Worm (Caenorhabditis elegans): ENCODE measurements around the gene glb-25.

Gene glb-25

DNA sequence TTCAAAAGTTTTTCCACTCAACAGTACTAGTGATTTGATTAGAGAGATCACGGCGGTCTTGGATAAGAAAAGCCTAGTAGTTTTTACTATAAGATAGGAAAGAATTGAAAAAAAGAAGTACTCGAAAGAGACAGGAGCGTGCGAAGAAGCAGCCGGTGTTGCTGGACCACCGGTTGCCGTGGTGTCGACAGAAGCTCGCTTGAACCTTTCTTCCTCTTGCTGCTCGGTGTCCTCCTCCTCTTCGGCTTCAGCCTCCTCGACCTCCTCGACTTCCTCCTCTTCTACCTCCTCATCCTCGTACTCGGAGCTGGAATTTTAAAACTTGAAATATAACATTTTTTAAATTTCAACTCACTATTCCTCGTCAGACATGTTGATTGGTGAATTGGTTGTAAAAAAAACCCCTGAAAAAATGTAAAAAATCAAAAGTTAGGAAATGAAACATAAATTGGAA lies 54.5 kb downstream of the glb-25 start, which contains the start of gene tnt-4:
Gene tnt-4 (minus strand): TSS at position 404 of the 454 bp plus-strand sequence.
- TF ChIP-seq ceh-62 (tag; optimal IDR thresholded peaks at IDR 0.05) (no peak), ZK546.5 (tag; optimal IDR thresholded peaks at IDR 0.05) (no peak), skn-1 (tag; optimal IDR thresholded peaks at IDR 0.05) (no peak), set-16 (GFP tag; IDR thresholded peaks at IDR 0.05) (peak; percentile 76), fos-1 (tag; optimal IDR thresholded peaks at IDR 0.05) (no peak)

ce11 chrV:1998358-1998757 lies 60.3 kb downstream of the glb-25 start:
- no peak for TF ChIP-seq nhr-6 (tag; optimal IDR thresholded peaks at IDR 0.05)
- TF ChIP-seq php-3 (GFP tag; IDR thresholded peaks at IDR 0.05) = peak; percentile 74
- peak; percentile 22 for TF ChIP-seq nhr-28 (tag; optimal IDR thresholded peaks at IDR 0.05)
- TF ChIP-seq daf-16 (GFP tag; optimal IDR thresholded peaks at IDR 0.05) = no peak
- peak; percentile 63 for TF ChIP-seq daf-16 (tag; optimal IDR thresholded peaks at IDR 0.05)

DNA sequence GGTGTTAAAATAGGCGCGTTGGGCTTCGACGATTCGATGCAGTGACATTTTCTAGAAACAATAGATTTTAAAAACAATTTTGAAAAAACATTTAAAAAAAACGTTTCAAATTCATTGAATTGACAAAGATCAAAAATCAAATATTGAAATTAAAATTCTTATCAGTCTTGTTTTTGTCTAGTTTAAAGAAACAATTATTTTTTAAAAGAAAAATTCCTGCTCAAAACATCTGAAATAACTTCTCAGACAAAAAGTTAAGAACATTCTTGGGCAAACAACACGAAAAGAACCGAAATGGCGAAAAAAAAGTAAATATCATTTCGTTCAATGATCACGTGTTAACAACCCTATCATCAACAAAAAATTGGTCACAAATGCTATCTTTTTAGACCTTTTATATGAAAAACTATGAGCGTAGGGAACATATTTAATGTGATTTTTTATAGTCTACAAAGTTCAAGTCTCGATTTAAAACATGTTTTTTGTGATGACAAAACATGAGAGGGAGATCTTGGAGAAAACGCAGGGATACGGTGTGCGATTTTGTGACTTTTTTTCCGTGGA lies 61.5 kb downstream of the glb-25 start, which contains the start of gene alh-5:
Gene alh-5 (minus strand): TSS at position 51 of the 564 bp plus-strand sequence.
- TF ChIP-seq dmd-6 (GFP tag; IDR thresholded peaks at IDR 0.05) (peak; percentile 35; the same call in 1 of the 2 replicates), aha-1 (tag) (peak; percentile 40), daf-16 (GFP tag; optimal IDR thresholded peaks at IDR 0.05) (no peak), daf-16 (tag; optimal IDR thresholded peaks at IDR 0.05) (peak; percentile 86), dmd-9 (GFP tag; IDR thresholded peaks at IDR 0.05) (no peak), dve-1 (tag; optimal IDR thresholded peaks at IDR 0.05; ENCODE audit: insufficient read depth) (peak; percentile 58), nhr-77 (tag; optimal IDR thresholded peaks at IDR 0.05) (peak; percentile 55), nhr-28 (tag; optimal IDR thresholded peaks at IDR 0.05) (peak; percentile 99), pqm-1 (tag; optimal IDR thresholded peaks at IDR 0.05) (peak; percentile 5), daf-12 (tag; optimal IDR thresholded peaks at IDR 0.05) (no peak), lin-39 (tag; optimal IDR thresholded peaks at IDR 0.05) (no peak), hlh-11 (tag; optimal IDR thresholded peaks at IDR 0.05) (peak; percentile 31), hlh-30 (tag; optimal IDR thresholded peaks at IDR 0.05; ENCODE audit: insufficient read depth) (peak; percentile 68)
